Worm (Caenorhabditis elegans) whole organism, mixed stage, embryonic: ENCODE data around the gene snap-29.

Source experiments
- lin-13 ChIP-seq: fragments of 150-350 bp; optimal IDR thresholded peaks from 2 replicates; lab custom pipeline; 2014; ENCODE audit warnings: missing biosample characterization, missing genetic modification characterization
- lsy-2 ChIP-seq: fragments of 150-350 bp; optimal IDR thresholded peaks from 2 replicates; lab custom pipeline; 2014; ENCODE audit warnings: missing biosample characterization, missing genetic modification characterization
- pha-4 ChIP-seq: fragments of 150-350 bp; optimal IDR thresholded peaks from 2 replicates; lab custom pipeline; 2018; ENCODE audit warnings: missing biosample characterization, missing genetic modification reagents, missing genetic modification characterization
- unc-62 ChIP-seq: fragments of 150-350 bp; optimal IDR thresholded peaks from 2 replicates; lab custom pipeline; 2014; ENCODE audit warnings: missing biosample characterization, missing genetic modification reagents, missing genetic modification characterization
- ztf-11 ChIP-seq: fragments of 150-350 bp; optimal IDR thresholded peaks from 2 replicates; lab custom pipeline; 2014; ENCODE audit warnings: missing biosample characterization, missing genetic modification characterization

DNA sequence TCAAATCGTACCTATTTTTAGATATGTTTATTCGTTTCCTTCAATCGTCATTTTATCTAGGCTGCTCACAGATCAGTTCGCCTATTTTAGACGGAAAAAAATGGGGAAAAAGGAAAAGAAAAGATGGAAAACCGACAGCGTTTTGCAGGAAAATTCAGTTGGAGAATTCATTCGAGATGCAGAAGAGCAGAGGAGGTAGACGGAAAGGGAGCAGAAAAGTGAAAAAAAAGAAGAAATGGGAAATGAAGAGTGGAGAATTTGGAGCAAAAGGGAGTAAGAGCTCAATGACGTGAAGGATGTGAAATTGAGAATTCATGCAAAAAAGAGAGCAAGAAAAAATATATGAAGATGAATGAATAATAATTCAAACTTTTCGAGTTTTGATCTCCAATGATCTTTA is 8.4 kb downstream of the snap-29 start:
- no peak for TF ChIP-seq ztf-11
- no peak for TF ChIP-seq pha-4 (tag; lab: Kevin White, UChicago)
- TF ChIP-seq lin-13 (tag; lab: Kevin White, UChicago): no peak
- no peak for TF ChIP-seq lsy-2 (tag; lab: Kevin White, UChicago)
- no peak for TF ChIP-seq unc-62 (GFP tag; lab: Kevin White, UChicago)
